Worm (Caenorhabditis elegans): ENCODE results near the gene F09E5.14.

- TF ChIP-seq snpc-4 (GFP tag; optimal IDR thresholded peaks at IDR 0.05) (no peak), snpc-4 (tag; optimal IDR thresholded peaks at IDR 0.05) (no peak), efl-1 (GFP tag; optimal IDR thresholded peaks at IDR 0.05) (no peak), F57C9.4 (tag; optimal IDR thresholded peaks at IDR 0.05) (no peak)
Observed at ce11 chrII:5321718-5322286, 22.9 kb downstream of the F09E5.14 start.

Data from whole organism, young adult.